Worm (Caenorhabditis elegans) whole organism, midembryonic: ENCODE results near the gene rpb-11.

ENCODE experiments used
- T22C8.4 ChIP-seq: fragments of 200-800 bp; sonication (Bioruptor generic); IDR thresholded peaks from 2 replicates; pipeline ENCODE4 v1.3.6; 2022; ENCODE audit warnings: missing genetic modification characterization, missing compliant biosample characterization
- cog-1 ChIP-seq: sonication (generic microtip); optimal IDR thresholded peaks from 2 replicates; lab custom pipeline; 2016; ENCODE audit warnings: missing genetic modification characterization, missing compliant biosample characterization
- flt-1 ChIP-seq: fragments of 200-800 bp; sonication (Bioruptor generic); IDR thresholded peaks from 2 replicates; pipeline ENCODE4 v1.3.6; 2022; ENCODE audit warnings: missing genetic modification characterization, missing compliant biosample characterization
- klf-2 ChIP-seq: fragments of 200-800 bp; sonication (Bioruptor generic); conservative IDR thresholded peaks from 2 replicates; pipeline ENCODE4 v1.3.6; 2022; ENCODE audit warnings: missing genetic modification reagents, missing genetic modification characterization, missing compliant biosample characterization
- med-1 ChIP-seq: sonication (generic microtip); optimal IDR thresholded peaks from 2 replicates; lab custom pipeline; 2017; ENCODE audit warnings: missing genetic modification characterization, mild to moderate bottlenecking, missing compliant biosample characterization, antibody characterized with exemption, missing genetic modification reagents; ENCODE audit not compliant: insufficient read depth
- ref-1 ChIP-seq: fragments of 200-800 bp; sonication (Bioruptor generic); conservative IDR thresholded peaks from 2 replicates; pipeline ENCODE4 v1.3.6; 2022; ENCODE audit warnings: missing genetic modification reagents, missing genetic modification characterization, missing compliant biosample characterization
- tab-1 ChIP-seq: fragments of 200-800 bp; sonication (Bioruptor generic); IDR thresholded peaks from 2 replicates; pipeline ENCODE4 v1.3.6; 2022; ENCODE audit warnings: missing genetic modification characterization, missing compliant biosample characterization
- ztf-23 ChIP-seq: fragments of 200-800 bp; sonication (Bioruptor generic); IDR thresholded peaks from 2 replicates; pipeline ENCODE4 v1.3.6; 2022; ENCODE audit warnings: missing genetic modification reagents, missing genetic modification characterization, missing compliant biosample characterization
- ztf-29 ChIP-seq: fragments of 200-800 bp; sonication (Bioruptor generic); IDR thresholded peaks from 2 replicates; pipeline ENCODE4 v1.3.6; 2022; ENCODE audit warnings: missing genetic modification reagents, missing genetic modification characterization, missing compliant biosample characterization

ce11 chrII:14032705-14033104 is 27.2 kb upstream of the rpb-11 start:
- no peak for TF ChIP-seq ztf-23 (GFP tag; lab: Robert Waterston, UW)
- TF ChIP-seq tab-1 (GFP tag; lab: Robert Waterston, UW) = no peak
- no peak for TF ChIP-seq ref-1 (GFP tag; lab: Robert Waterston, UW)
- no peak for TF ChIP-seq klf-2 (GFP tag; lab: Robert Waterston, UW)
- no peak for TF ChIP-seq flt-1
- TF ChIP-seq med-1 (GFP tag; lab: Kevin White, UChicago) = no peak
- no peak for TF ChIP-seq cog-1 (tag; lab: Kevin White, UChicago)
- no peak for TF ChIP-seq ztf-29
- no peak for TF ChIP-seq T22C8.4 (GFP tag; lab: Robert Waterston, UW)
